Worm (Caenorhabditis elegans): ENCODE data around the gene R08C7.5.

DNA sequence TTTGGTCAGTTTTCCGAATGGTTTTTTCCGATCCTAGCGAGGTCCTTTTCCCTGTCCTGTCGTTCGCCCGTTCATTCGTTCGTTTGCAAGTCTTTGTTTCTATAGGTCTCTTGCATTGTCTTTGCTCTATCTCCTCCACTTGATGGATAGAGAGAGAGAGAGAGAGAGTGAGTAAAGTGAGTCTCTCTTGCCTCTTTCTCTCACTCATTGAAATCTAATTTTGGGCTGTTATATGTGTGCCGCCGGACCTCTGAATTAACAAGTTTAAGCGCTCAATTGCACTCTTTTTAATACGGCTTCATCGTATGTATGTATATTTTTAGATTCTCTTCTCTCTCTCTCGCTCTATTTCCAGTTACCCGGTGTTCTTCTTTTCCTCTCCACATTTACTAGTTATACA, 26.2 kb upstream of the R08C7.5 start:
- TF ChIP-seq fkh-10 (GFP tag; optimal IDR thresholded peaks at IDR 0.05), result no peak
- no peak for TF ChIP-seq hmg-11 (tag; optimal IDR thresholded peaks at IDR 0.05)
- TF ChIP-seq ztf-11 (tag; optimal IDR thresholded peaks at IDR 0.05), result no peak
- no peak for TF ChIP-seq egl-5 (tag; optimal IDR thresholded peaks at IDR 0.05)

Measured in whole organism, L3 larva.